Worm (Caenorhabditis elegans): ENCODE measurements around the gene F10D2.8.

DNA sequence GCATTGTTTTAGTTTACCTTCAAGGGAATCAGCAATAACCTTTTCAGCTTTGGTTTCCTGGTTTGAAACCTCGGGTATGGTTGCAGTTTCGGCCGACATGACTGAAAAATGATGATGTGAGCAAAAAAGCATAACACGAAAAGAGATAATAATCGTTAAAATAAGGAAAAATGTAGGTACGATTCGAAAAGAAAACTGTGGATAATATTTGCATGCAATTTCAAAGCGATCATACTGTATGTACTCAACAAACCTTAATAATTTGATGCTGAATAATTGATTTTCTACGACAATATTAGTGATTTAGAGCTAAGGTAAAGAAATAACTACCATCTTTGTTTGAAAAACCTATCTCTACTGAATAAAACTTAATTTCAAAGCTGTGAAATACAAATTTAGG lies 45.5 kb upstream of the F10D2.8 start, which contains the start of gene attf-2:
- TF ChIP-seq dao-5 (tag; optimal IDR thresholded peaks at IDR 0.05) (no peak), him-1 (tag; optimal IDR thresholded peaks at IDR 0.05) (no peak), W03F9.2 (tag; optimal IDR thresholded peaks at IDR 0.05) (no peak)

All from whole organism, L4/young adult.